Worm (Caenorhabditis elegans) whole organism, midembryonic: ENCODE results near the gene gos-28.

Experiments used
- T22C8.4 ChIP-seq: fragments of 200-800 bp; sonication (Bioruptor generic); IDR thresholded peaks from 2 replicates; pipeline ENCODE4 v1.3.6; 2022; ENCODE audit warnings: missing genetic modification characterization, missing compliant biosample characterization
- cog-1 ChIP-seq: sonication (generic microtip); optimal IDR thresholded peaks from 2 replicates; lab custom pipeline; 2016; ENCODE audit warnings: missing genetic modification characterization, missing compliant biosample characterization
- klf-2 ChIP-seq: fragments of 200-800 bp; sonication (Bioruptor generic); conservative IDR thresholded peaks from 2 replicates; pipeline ENCODE4 v1.3.6; 2022; ENCODE audit warnings: missing genetic modification reagents, missing genetic modification characterization, missing compliant biosample characterization
- med-1 ChIP-seq: sonication (generic microtip); optimal IDR thresholded peaks from 2 replicates; lab custom pipeline; 2017; ENCODE audit warnings: missing genetic modification characterization, mild to moderate bottlenecking, missing compliant biosample characterization, antibody characterized with exemption, missing genetic modification reagents; ENCODE audit not compliant: insufficient read depth
- ref-1 ChIP-seq: fragments of 200-800 bp; sonication (Bioruptor generic); conservative IDR thresholded peaks from 2 replicates; pipeline ENCODE4 v1.3.6; 2022; ENCODE audit warnings: missing genetic modification reagents, missing genetic modification characterization, missing compliant biosample characterization
- ztf-23 ChIP-seq: fragments of 200-800 bp; sonication (Bioruptor generic); IDR thresholded peaks from 2 replicates; pipeline ENCODE4 v1.3.6; 2022; ENCODE audit warnings: missing genetic modification reagents, missing genetic modification characterization, missing compliant biosample characterization

ce11 chrIII:7329155-7329732 lies 19.7 kb downstream of the gos-28 start, which contains the start of gene lab-2:
- TF ChIP-seq klf-2 (GFP tag; lab: Robert Waterston, UW): no peak
- TF ChIP-seq ztf-23 (GFP tag; lab: Robert Waterston, UW): no peak
- no peak for TF ChIP-seq cog-1
- TF ChIP-seq ref-1 (GFP tag; lab: Robert Waterston, UW): no peak
- no peak for TF ChIP-seq T22C8.4 (GFP tag; lab: Robert Waterston, UW)
- TF ChIP-seq med-1 (GFP tag; lab: Kevin White, UChicago): no peak
